Fruit fly (Drosophila melanogaster) whole organism, prepupa: ENCODE measurements around the gene CG11396.
A peak's percentile ranks its signal among the peaks of the same experiment; 100 is the strongest.

Source experiments
- Blimp-1 ChIP-seq: fragments of 200-800 bp; sonication (Bioruptor generic); optimal IDR thresholded peaks from 3 replicates; lab custom pipeline; 2017; ENCODE audit warnings: missing biosample characterization, missing genetic modification characterization, mild to moderate bottlenecking, moderate library complexity, missing genetic modification reagents
- CG10631 ChIP-seq: fragments of 200-800 bp; sonication (Bioruptor generic); optimal IDR thresholded peaks from 2 replicates; lab custom pipeline; 2016; ENCODE audit warnings: missing biosample characterization, missing genetic modification characterization
- CG10669 ChIP-seq: fragments of 200-800 bp; sonication (Bioruptor generic); optimal IDR thresholded peaks from 3 replicates; lab custom pipeline; 2018; ENCODE audit warnings: missing biosample characterization, mild to moderate bottlenecking, missing genetic modification characterization, moderate library complexity
- CG11762 ChIP-seq: fragments of 200-800 bp; sonication (Bioruptor generic); optimal IDR thresholded peaks from 3 replicates; lab custom pipeline; 2016; ENCODE audit warnings: missing biosample characterization, missing genetic modification characterization; ENCODE audit not compliant: insufficient read depth
- CG11902 ChIP-seq: fragments of 200-800 bp; sonication (Bioruptor generic); optimal IDR thresholded peaks from 3 replicates; lab custom pipeline; 2016; ENCODE audit warnings: missing biosample characterization, missing genetic modification characterization
- CG15336 ChIP-seq: fragments of 200-800 bp; sonication (Bioruptor generic); IDR thresholded peaks from 2 replicates; pipeline ENCODE4 v1.3.6; 2022; ENCODE audit warnings: missing biosample characterization, missing genetic modification characterization
- CG1621 ChIP-seq: fragments of 200-800 bp; sonication (Bioruptor generic); optimal IDR thresholded peaks from 3 replicates; lab custom pipeline; 2018; ENCODE audit warnings: missing biosample characterization, mild to moderate bottlenecking, missing genetic modification characterization
- CG3032 ChIP-seq: fragments of 200-800 bp; optimal IDR thresholded peaks from 2 replicates; lab custom pipeline; 2019; ENCODE audit warnings: missing biosample characterization, mild to moderate bottlenecking, missing genetic modification characterization, moderate library complexity
- CG31627 ChIP-seq: fragments of 200-800 bp; sonication (Bioruptor generic); optimal IDR thresholded peaks from 3 replicates; lab custom pipeline; 2016; ENCODE audit warnings: missing biosample characterization, missing genetic modification characterization
- CG32006 ChIP-seq: fragments of 200-800 bp; sonication (Bioruptor generic); optimal IDR thresholded peaks from 3 replicates; lab custom pipeline; 2017; ENCODE audit warnings: missing biosample characterization, mild to moderate bottlenecking, missing genetic modification characterization
- CG34406 ChIP-seq: fragments of 200-800 bp; sonication (Bioruptor generic); optimal IDR thresholded peaks from 3 replicates; lab custom pipeline; 2016; ENCODE audit warnings: missing biosample characterization, missing genetic modification characterization
- CG3919 ChIP-seq: fragments of 200-800 bp; sonication (Bioruptor generic); optimal IDR thresholded peaks from 3 replicates; lab custom pipeline; 2016; ENCODE audit warnings: missing biosample characterization, missing genetic modification characterization
- CG4318 ChIP-seq: fragments of 200-800 bp; sonication (Bioruptor generic); optimal IDR thresholded peaks from 3 replicates; lab custom pipeline; 2017; ENCODE audit warnings: missing biosample characterization, mild to moderate bottlenecking, missing genetic modification characterization
- CG6163 ChIP-seq: fragments of 200-800 bp; sonication (Bioruptor generic); IDR thresholded peaks from 3 replicates; pipeline ENCODE4 v1.3.6; 2022; ENCODE audit warnings: missing biosample characterization, missing genetic modification characterization
- CG6276 ChIP-seq: fragments of 200-800 bp; sonication (Bioruptor generic); optimal IDR thresholded peaks from 2 replicates; lab custom pipeline; 2017; ENCODE audit warnings: missing biosample characterization, mild to moderate bottlenecking, missing genetic modification characterization
- CG6792 ChIP-seq: fragments of 200-800 bp; sonication (Bioruptor generic); optimal IDR thresholded peaks from 3 replicates; lab custom pipeline; 2016; ENCODE audit warnings: missing biosample characterization, missing genetic modification characterization
- CG6808 ChIP-seq: fragments of 200-800 bp; sonication (Bioruptor generic); optimal IDR thresholded peaks from 3 replicates; lab custom pipeline; 2017; ENCODE audit warnings: missing biosample characterization, missing genetic modification characterization, mild to moderate bottlenecking, moderate library complexity, missing genetic modification reagents
- CG6854 ChIP-seq: fragments of 200-800 bp; sonication (Bioruptor generic); optimal IDR thresholded peaks from 2 replicates; lab custom pipeline; 2017; ENCODE audit warnings: missing biosample characterization, mild to moderate bottlenecking, missing genetic modification characterization
- CG7368 ChIP-seq: fragments of 200-800 bp; sonication (Bioruptor generic); optimal IDR thresholded peaks from 3 replicates; lab custom pipeline; 2016; ENCODE audit warnings: missing biosample characterization, missing genetic modification characterization
- CG8119 ChIP-seq: fragments of 200-800 bp; sonication (Bioruptor generic); IDR thresholded peaks from 3 replicates; pipeline ENCODE4 v1.3.6; 2022; ENCODE audit warnings: missing biosample characterization, missing genetic modification characterization
- CG8319 ChIP-seq: fragments of 200-800 bp; sonication (Bioruptor generic); optimal IDR thresholded peaks from 3 replicates; lab custom pipeline; 2016; ENCODE audit warnings: missing biosample characterization, missing genetic modification characterization
- CG8632 ChIP-seq: fragments of 200-800 bp; sonication (Bioruptor generic); optimal IDR thresholded peaks from 3 replicates; lab custom pipeline; 2016; ENCODE audit warnings: missing biosample characterization, missing genetic modification characterization
- CG9139 ChIP-seq: fragments of 200-800 bp; sonication (Bioruptor generic); optimal IDR thresholded peaks from 3 replicates; lab custom pipeline; 2017; ENCODE audit warnings: missing biosample characterization, mild to moderate bottlenecking, missing genetic modification characterization
- Eip75B ChIP-seq: fragments of 200-800 bp; sonication (Bioruptor generic); optimal IDR thresholded peaks from 3 replicates; lab custom pipeline; 2016; ENCODE audit warnings: missing biosample characterization, missing genetic modification characterization
- Eip78C ChIP-seq: fragments of 200-800 bp; sonication (Bioruptor generic); peaks from one replicate; lab custom pipeline; 2016; ENCODE audit warnings: missing biosample characterization, missing genetic modification characterization
- Eip93F ChIP-seq: fragments of 200-800 bp; sonication (Bioruptor generic); optimal IDR thresholded peaks from 2 replicates; lab custom pipeline; 2016; ENCODE audit warnings: missing biosample characterization, mild to moderate bottlenecking, missing genetic modification characterization
- Ets21C ChIP-seq: fragments of 200-800 bp; sonication (Bioruptor generic); optimal IDR thresholded peaks from 3 replicates; lab custom pipeline; 2016; ENCODE audit warnings: missing biosample characterization, missing genetic modification characterization
- Ets96B ChIP-seq: fragments of 200-800 bp; optimal IDR thresholded peaks from 2 replicates; lab custom pipeline; 2019; ENCODE audit warnings: missing biosample characterization, mild to moderate bottlenecking, missing genetic modification characterization, moderate library complexity
- Gug ChIP-seq: fragments of 200-800 bp; sonication (Bioruptor generic); IDR thresholded peaks from 2 replicates; pipeline ENCODE4 v1.3.6; 2022; ENCODE audit warnings: missing biosample characterization, missing genetic modification characterization
- Hr38 ChIP-seq: sonication (Bioruptor generic); optimal IDR thresholded peaks from 2 replicates; lab custom pipeline; 2016; ENCODE audit warnings: missing biosample characterization, missing genetic modification characterization
- Hr39 ChIP-seq: fragments of 200-800 bp; sonication (Bioruptor generic); optimal IDR thresholded peaks from 2 replicates; lab custom pipeline; 2016; ENCODE audit warnings: missing biosample characterization, missing genetic modification characterization
- Hr4 ChIP-seq: fragments of 200-800 bp; sonication (Bioruptor generic); optimal IDR thresholded peaks from 3 replicates; lab custom pipeline; 2016; ENCODE audit warnings: missing biosample characterization, missing genetic modification characterization
- Lpt ChIP-seq: fragments of 200-800 bp; sonication (Bioruptor generic); optimal IDR thresholded peaks from 3 replicates; lab custom pipeline; 2016; ENCODE audit warnings: missing biosample characterization, missing genetic modification characterization
- Met ChIP-seq: fragments of 200-800 bp; sonication (Bioruptor generic); optimal IDR thresholded peaks from 3 replicates; lab custom pipeline; 2016; ENCODE audit warnings: missing biosample characterization, missing genetic modification characterization
- OdsH ChIP-seq: fragments of 200-800 bp; sonication (Bioruptor generic); optimal IDR thresholded peaks from 3 replicates; lab custom pipeline; 2016; ENCODE audit warnings: missing biosample characterization, missing genetic modification characterization
- Smox ChIP-seq: fragments of 200-800 bp; sonication (Bioruptor generic); optimal IDR thresholded peaks from 3 replicates; lab custom pipeline; 2016; ENCODE audit warnings: missing biosample characterization, missing genetic modification characterization
- Sox102F ChIP-seq: fragments of 200-800 bp; sonication (Bioruptor generic); optimal IDR thresholded peaks from 2 replicates; lab custom pipeline; 2016; ENCODE audit warnings: missing biosample characterization, mild to moderate bottlenecking, missing genetic modification characterization
- Sox14 ChIP-seq: fragments of 200-800 bp; sonication (Bioruptor generic); optimal IDR thresholded peaks from 3 replicates; lab custom pipeline; 2016; ENCODE audit warnings: missing biosample characterization, missing genetic modification characterization
- Sox15 ChIP-seq: fragments of 200-800 bp; sonication (Bioruptor generic); optimal IDR thresholded peaks from 3 replicates; lab custom pipeline; 2016; ENCODE audit warnings: missing biosample characterization, missing genetic modification characterization
- acj6 ChIP-seq: fragments of 200-800 bp; sonication (Bioruptor generic); optimal IDR thresholded peaks from 3 replicates; lab custom pipeline; 2016; ENCODE audit warnings: missing biosample characterization, missing genetic modification characterization
- cyc ChIP-seq: fragments of 200-800 bp; sonication (Bioruptor generic); optimal IDR thresholded peaks from 3 replicates; lab custom pipeline; 2016; ENCODE audit warnings: missing biosample characterization, missing genetic modification characterization
- dac ChIP-seq: fragments of 200-800 bp; sonication (Bioruptor generic); optimal IDR thresholded peaks from 2 replicates; lab custom pipeline; 2017; ENCODE audit warnings: missing biosample characterization, mild to moderate bottlenecking, missing genetic modification characterization
- dsx ChIP-seq: fragments of 200-800 bp; optimal IDR thresholded peaks from 3 replicates; lab custom pipeline; 2019; ENCODE audit warnings: missing biosample characterization, mild to moderate bottlenecking, missing genetic modification characterization, moderate library complexity; ENCODE audit not compliant: poor library complexity, severe bottlenecking
- esn ChIP-seq: fragments of 200-800 bp; sonication (Bioruptor generic); optimal IDR thresholded peaks from 2 replicates; lab custom pipeline; 2016; ENCODE audit warnings: missing biosample characterization, mild to moderate bottlenecking, missing genetic modification characterization, moderate library complexity
- fd59A ChIP-seq: fragments of 200-800 bp; sonication (Bioruptor generic); optimal IDR thresholded peaks from 2 replicates; lab custom pipeline; 2017; ENCODE audit warnings: missing biosample characterization, mild to moderate bottlenecking, missing genetic modification characterization, missing genetic modification reagents
- fd85E ChIP-seq: fragments of 200-800 bp; sonication (Bioruptor generic); optimal IDR thresholded peaks from 3 replicates; lab custom pipeline; 2016; ENCODE audit warnings: missing biosample characterization, missing genetic modification characterization
- fkh ChIP-seq: fragments of 200-800 bp; sonication (Bioruptor generic); optimal IDR thresholded peaks from 3 replicates; lab custom pipeline; 2017; ENCODE audit warnings: missing biosample characterization, mild to moderate bottlenecking, missing genetic modification characterization, moderate library complexity
- lz ChIP-seq: fragments of 200-800 bp; sonication (Bioruptor generic); optimal IDR thresholded peaks from 3 replicates; lab custom pipeline; 2016; ENCODE audit warnings: missing biosample characterization, missing genetic modification characterization
- net ChIP-seq: fragments of 200-800 bp; sonication (Bioruptor generic); optimal IDR thresholded peaks from 3 replicates; lab custom pipeline; 2016; ENCODE audit warnings: missing biosample characterization, missing genetic modification characterization
- pdm3 ChIP-seq: fragments of 200-800 bp; sonication (Bioruptor generic); optimal IDR thresholded peaks from 3 replicates; lab custom pipeline; 2016; ENCODE audit warnings: missing biosample characterization, missing genetic modification characterization
- salr ChIP-seq, 2 experiments: fragments of 200-800 bp; sonication (Bioruptor generic); optimal IDR thresholded peaks; 3 replicates each; lab custom pipeline; 2016 to 2018; ENCODE audit warnings: missing biosample characterization in 2 of 2, missing genetic modification characterization in 2 of 2, mild to moderate bottlenecking in 1 of 2
- spab ChIP-seq: fragments of 200-800 bp; sonication (Bioruptor generic); optimal IDR thresholded peaks from 2 replicates; lab custom pipeline; 2017; ENCODE audit warnings: missing biosample characterization, mild to moderate bottlenecking, missing genetic modification characterization, missing genetic modification reagents
- svp ChIP-seq: fragments of 200-800 bp; sonication (Bioruptor generic); peaks from one replicate; lab custom pipeline; 2016; ENCODE audit warnings: missing biosample characterization, missing genetic modification characterization
- topi ChIP-seq: fragments of 200-800 bp; sonication (Bioruptor generic); optimal IDR thresholded peaks from 3 replicates; lab custom pipeline; 2016; ENCODE audit warnings: missing biosample characterization, missing genetic modification characterization

CG11396 gene

DNA sequence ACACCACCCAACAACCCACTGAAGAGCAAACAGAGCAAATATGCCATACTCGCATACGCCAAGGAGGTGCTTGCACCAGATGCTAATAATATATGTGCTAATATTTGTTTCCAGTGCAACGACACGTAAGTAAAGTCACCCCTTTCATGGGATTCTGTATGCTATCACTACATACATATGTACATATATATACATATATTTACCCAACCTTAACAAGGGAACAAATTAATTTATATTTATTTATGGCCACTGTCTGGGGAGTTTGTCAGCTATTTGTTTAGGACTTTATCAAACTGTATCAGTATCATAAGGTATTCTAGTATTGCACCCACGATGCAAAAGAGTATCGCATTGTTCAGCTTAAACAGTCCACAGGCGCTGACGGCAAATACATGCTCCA is 50.6 kb downstream of the CG11396 start:
- TF ChIP-seq CG4318 (GFP tag; lab: Kevin White, UChicago), result no peak
- peak; percentile 5 for TF ChIP-seq spab (GFP tag; lab: Kevin White, UChicago)
- TF ChIP-seq CG31627 (GFP tag; lab: Kevin White, UChicago), result no peak
- no peak for TF ChIP-seq esn (GFP tag; lab: Kevin White, UChicago)
- no peak for TF ChIP-seq cyc (GFP tag; lab: Kevin White, UChicago)
- TF ChIP-seq Hr39 (GFP tag; lab: Kevin White, UChicago), result no peak
- TF ChIP-seq Hr38 (GFP tag; lab: Kevin White, UChicago), result no peak
- TF ChIP-seq pdm3 (GFP tag; lab: Kevin White, UChicago), result no peak
- peak; percentile 24 for TF ChIP-seq fkh (GFP tag; lab: Kevin White, UChicago)
- no peak for TF ChIP-seq dac
- no peak for TF ChIP-seq OdsH (GFP tag; lab: Kevin White, UChicago)
- TF ChIP-seq Lpt, result no peak
- TF ChIP-seq CG6808, result peak; percentile 15
- no peak for TF ChIP-seq CG8119 (GFP tag; lab: Robert Waterston, UW)
- no peak for TF ChIP-seq Met
- TF ChIP-seq CG11762, result no peak
- peak; percentile 8 for TF ChIP-seq CG3919 (GFP tag; lab: Kevin White, UChicago)
- no peak for TF ChIP-seq Eip93F (GFP tag; lab: Kevin White, UChicago)
- no peak for TF ChIP-seq CG32006 (GFP tag; lab: Kevin White, UChicago)
- no peak for TF ChIP-seq Hr4 (GFP tag; lab: Kevin White, UChicago)
- TF ChIP-seq dsx, result no peak
- TF ChIP-seq CG7368, result no peak
- TF ChIP-seq fd85E (GFP tag; lab: Kevin White, UChicago), result no peak
- TF ChIP-seq CG6276 (GFP tag; lab: Kevin White, UChicago), result no peak
- TF ChIP-seq Ets21C (GFP tag; lab: Kevin White, UChicago), result no peak
- no peak for TF ChIP-seq CG6854 (GFP tag; lab: Kevin White, UChicago)
- no peak for TF ChIP-seq Sox14 (GFP tag; lab: Kevin White, UChicago)
- TF ChIP-seq CG8632 (GFP tag; lab: Kevin White, UChicago), result no peak
- no peak for TF ChIP-seq fd59A (GFP tag; lab: Kevin White, UChicago)
- no peak for TF ChIP-seq Sox102F
- no peak for TF ChIP-seq CG6792
- no peak for TF ChIP-seq Gug (GFP tag; lab: Robert Waterston, UW)
- peak; percentile 65 for TF ChIP-seq svp (GFP tag; lab: Kevin White, UChicago)
- TF ChIP-seq Smox, result no peak
- peak; percentile 30 for TF ChIP-seq CG9139 (GFP tag; lab: Kevin White, UChicago)
- TF ChIP-seq Blimp-1 (GFP tag; lab: Kevin White, UChicago), result no peak
- no peak for TF ChIP-seq topi (GFP tag; lab: Kevin White, UChicago)
- no peak for TF ChIP-seq CG15336 (GFP tag; lab: Robert Waterston, UW)
- no peak for TF ChIP-seq Ets96B (tag; lab: Kevin White, UChicago)
- TF ChIP-seq CG10669 (GFP tag; lab: Kevin White, UChicago), result no peak
- TF ChIP-seq salr (GFP tag; optimal IDR thresholded peaks at IDR 0.05; lab: Kevin White, UChicago), result peak in 1 of 2 experiments; percentile 25
- no peak for TF ChIP-seq net
- TF ChIP-seq CG34406 (GFP tag; lab: Kevin White, UChicago), result peak; percentile 5
- TF ChIP-seq Eip78C (GFP tag; lab: Kevin White, UChicago), result peak; percentile 52
- no peak for TF ChIP-seq acj6 (GFP tag; lab: Kevin White, UChicago)
- no peak for TF ChIP-seq CG6163 (GFP tag; lab: Robert Waterston, UW)
- no peak for TF ChIP-seq CG8319
- TF ChIP-seq lz (GFP tag; lab: Kevin White, UChicago), result no peak
- no peak for TF ChIP-seq Eip75B (GFP tag; lab: Kevin White, UChicago)
- no peak for TF ChIP-seq CG11902 (GFP tag; lab: Kevin White, UChicago)
- TF ChIP-seq CG1621 (tag; lab: Kevin White, UChicago), result no peak
- TF ChIP-seq CG3032, result no peak
- TF ChIP-seq CG10631, result no peak
- no peak for TF ChIP-seq Sox15 (GFP tag; lab: Kevin White, UChicago)
